Fruit fly (Drosophila melanogaster) S2 (cell line): Measurements from ENCODE around the gene Sarm.
A peak's percentile ranks its signal among the peaks of the same experiment; 100 is the strongest.

ENCODE experiments used
- CG8478 ChIP-seq: fragments of >200 bp; optimal IDR thresholded peaks from 2 replicates; lab custom pipeline; 2018
- CTCF ChIP-seq, 2 experiments: fragments of >200 bp; optimal IDR thresholded peaks; 2 replicates each; lab custom pipeline; 2018

Sarm gene

DNA sequence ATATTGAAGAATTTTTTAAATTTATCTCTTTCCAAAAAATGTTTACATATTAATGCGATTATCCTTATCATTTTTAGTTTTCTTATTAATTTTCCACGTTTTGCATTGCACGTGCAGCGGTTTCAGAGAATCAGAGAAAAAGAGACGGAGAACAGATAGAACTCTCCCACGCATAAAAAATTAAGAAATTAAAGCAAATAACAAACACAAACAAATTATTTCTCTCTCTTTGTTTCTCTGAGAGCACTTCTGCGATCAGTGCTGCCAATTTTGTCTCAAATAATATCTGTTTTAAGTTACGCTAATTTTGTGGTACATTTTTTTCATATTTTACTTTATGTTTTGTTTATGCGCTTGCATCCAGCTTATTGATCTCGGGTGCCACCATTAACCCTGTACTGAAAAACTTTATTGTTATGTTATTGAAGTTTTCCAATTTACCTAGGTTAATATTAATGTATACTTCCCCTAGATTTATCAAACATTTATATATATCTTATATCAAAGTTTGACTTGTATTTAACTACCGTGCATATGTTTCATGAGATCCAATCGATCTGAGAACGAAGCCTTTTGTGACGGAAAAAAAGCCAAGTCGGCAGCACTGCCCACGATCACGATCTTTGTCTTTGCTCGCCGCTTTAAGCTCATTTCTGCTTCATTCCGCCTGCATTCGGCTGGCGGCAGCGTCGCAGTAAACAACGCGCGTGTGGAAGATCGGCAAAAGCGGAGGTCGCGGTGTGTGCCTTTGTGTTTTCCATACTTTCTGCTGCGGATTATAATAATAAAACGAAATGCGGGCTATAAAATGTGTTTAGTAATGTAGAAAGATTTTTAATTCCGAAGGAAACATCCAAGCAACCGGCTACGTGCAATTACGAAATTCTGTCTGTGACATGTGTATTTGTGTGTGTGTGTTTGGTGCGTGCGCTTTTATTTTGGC, at the start of gene Sarm:
Sarm (plus strand) TSS at position 661 of the 943 bp plus-strand sequence.
- TF ChIP-seq CTCF (optimal IDR thresholded peaks at IDR 0.05; lab: Kevin White, UChicago) (no peak), CG8478 (lab: Kevin White, UChicago) (peak; percentile 4)

- TF ChIP-seq CG8478 (lab: Kevin White, UChicago) (no peak), CTCF (optimal IDR thresholded peaks at IDR 0.05; lab: Kevin White, UChicago) (no peak)
These were observed 45.0 kb upstream of the Sarm start for dm6 chr3L:8018665-8019070.

DNA sequence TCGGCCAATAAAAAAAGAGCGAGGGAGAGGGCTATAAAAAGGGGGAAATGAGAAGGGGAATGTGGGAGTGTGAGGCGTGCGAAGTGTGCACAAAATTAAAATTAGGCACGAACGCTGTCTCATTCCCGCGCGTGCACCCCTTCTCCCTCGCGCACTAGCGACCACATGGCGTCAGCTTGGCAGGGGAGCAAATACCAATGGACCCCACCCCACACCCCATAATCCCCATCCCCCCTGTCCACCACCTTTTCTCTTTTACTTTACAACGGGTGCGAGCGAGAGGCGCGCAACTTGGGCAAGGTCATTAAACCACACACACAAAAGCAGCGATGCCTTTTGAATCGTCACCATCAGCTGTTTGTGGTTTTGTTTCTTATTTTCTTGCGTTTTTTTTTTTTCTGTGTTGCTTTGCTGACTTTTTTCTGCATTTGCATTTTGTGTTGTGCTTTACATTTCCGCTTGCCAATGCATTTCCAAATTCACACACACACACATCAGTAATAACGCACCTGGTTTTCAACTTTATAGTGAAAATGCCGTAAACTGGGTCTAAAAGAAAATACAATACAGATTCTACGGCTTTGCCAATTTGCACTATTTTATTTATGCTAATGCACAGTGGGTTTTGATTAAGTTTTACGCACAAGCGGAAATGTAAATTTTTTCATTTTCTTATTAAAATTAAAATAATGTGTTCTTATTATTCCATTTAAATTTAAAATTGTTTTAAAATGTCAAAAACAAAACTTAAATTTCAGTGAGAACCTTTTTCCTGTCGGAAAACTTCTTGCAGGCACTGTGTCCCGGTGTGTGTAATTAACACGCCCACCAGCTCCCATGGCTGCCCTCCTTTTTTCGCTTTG, 39.2 kb upstream of the Sarm start:
- TF ChIP-seq CG8478 (lab: Kevin White, UChicago) (no peak), CTCF (optimal IDR thresholded peaks at IDR 0.05; lab: Kevin White, UChicago) (no peak)

dm6 chr3L:8027212-8027611, 36.5 kb upstream of the Sarm start:
- TF ChIP-seq CG8478 (lab: Kevin White, UChicago), result no peak
- TF ChIP-seq CTCF (optimal IDR thresholded peaks at IDR 0.05; lab: Kevin White, UChicago), result no peak

DNA sequence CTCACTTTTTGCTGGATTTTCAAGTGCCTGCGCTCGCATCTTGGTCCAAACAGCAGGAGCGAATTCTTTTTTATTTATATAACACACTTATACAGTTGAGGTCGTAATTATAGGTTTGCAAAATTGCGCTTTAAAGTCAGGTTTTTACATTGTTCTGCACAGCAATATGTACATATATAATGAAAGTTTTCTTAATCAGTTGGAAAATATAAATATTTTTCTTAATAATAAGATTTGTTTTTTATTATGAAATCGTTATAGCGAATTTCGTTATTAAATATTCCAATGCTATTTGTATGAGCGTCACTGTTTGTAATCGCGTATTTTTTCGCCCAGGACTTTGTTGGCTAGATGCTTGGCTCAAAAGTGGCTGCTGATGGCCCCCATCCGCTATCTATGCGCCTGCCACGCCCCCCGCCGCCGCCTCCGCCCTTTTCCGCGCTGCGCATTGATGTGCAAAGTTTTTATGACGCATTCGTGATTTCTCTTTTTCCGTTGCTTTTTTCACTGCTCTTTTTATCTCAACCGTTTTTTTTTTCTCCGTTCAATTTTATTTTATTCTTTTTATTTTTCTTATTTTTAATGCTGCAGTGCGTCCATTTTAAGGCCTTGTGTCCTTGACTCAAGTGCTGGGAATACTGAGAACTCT, 35.9 kb upstream of the Sarm start:
- no peak for TF ChIP-seq CG8478 (lab: Kevin White, UChicago)
- TF ChIP-seq CTCF (optimal IDR thresholded peaks at IDR 0.05; lab: Kevin White, UChicago), result no peak

- TF ChIP-seq CG8478 (lab: Kevin White, UChicago), result no peak
- TF ChIP-seq CTCF (optimal IDR thresholded peaks at IDR 0.05; lab: Kevin White, UChicago), result no peak
These were observed 35.0 kb upstream of the Sarm start for dm6 chr3L:8028493-8029193.

- TF ChIP-seq CTCF (optimal IDR thresholded peaks at IDR 0.05; lab: Kevin White, UChicago) (no peak), CG8478 (lab: Kevin White, UChicago) (no peak)
These were observed 34.4 kb upstream of the Sarm start for dm6 chr3L:8029194-8029747.

DNA sequence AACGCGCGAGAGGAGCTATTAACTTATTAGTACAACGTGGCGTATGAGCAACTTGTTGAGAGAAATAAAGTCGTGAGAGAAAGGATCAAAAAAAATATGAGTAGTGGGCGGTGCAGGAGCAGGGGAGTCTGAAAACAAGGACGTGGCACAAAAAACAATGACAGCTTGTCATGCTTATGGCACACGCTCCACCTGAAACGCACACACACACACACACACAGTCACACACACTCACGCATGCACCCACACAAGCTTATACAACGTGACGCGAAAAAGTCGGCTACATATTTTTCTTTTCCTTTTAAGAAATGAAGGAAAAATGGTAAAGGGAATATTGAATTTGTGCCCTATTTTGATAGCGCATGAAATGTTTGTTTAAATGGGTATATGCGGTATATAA, 32.2 kb upstream of the Sarm start:
- TF ChIP-seq CG8478 (lab: Kevin White, UChicago) (no peak), CTCF (optimal IDR thresholded peaks at IDR 0.05; lab: Kevin White, UChicago) (no peak)

dm6 chr3L:8033088-8033487, 30.6 kb upstream of the Sarm start:
- TF ChIP-seq CG8478 (lab: Kevin White, UChicago), result no peak
- TF ChIP-seq CTCF (optimal IDR thresholded peaks at IDR 0.05; lab: Kevin White, UChicago), result no peak

DNA sequence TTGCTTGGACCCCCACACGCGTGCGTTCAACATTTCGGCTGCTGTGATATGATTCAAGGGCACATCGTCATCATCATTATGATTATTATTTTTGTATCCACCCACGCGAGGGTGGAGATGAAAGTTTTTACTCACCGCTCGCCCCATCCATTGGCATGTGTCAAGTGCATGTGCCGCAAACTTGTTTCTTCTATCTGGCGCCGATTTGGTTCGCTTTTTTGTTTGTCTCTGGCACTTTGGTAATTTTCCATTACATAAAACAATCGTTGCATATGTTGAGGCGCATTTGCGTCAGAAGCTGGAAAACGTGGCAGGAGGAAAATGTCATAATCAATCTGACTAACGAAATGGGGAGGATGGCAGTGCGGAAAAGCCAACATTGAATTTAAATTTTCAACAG, 29.9 kb upstream of the Sarm start:
- no peak for TF ChIP-seq CG8478 (lab: Kevin White, UChicago)
- TF ChIP-seq CTCF (optimal IDR thresholded peaks at IDR 0.05; lab: Kevin White, UChicago), result no peak

DNA sequence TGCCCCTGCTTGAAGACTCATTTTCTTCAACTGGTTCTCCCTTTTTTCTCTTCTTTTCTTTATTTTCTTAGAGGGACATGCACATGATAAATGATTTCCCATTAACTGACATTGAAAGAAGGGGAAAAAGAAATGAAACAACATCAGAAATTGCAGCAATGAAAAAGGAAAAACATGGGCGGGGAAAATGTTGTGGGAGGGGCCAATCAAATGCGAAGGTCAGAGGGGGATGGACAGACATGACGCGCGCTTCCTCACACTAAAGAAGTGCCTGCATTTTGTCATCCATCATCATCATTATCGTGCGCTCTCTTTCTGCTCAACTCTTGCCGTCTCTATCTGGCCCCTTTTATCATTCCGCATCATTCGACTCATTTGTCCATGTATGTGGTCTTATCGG, 26.0 kb upstream of the Sarm start:
- TF ChIP-seq CG8478 (lab: Kevin White, UChicago) (no peak), CTCF (optimal IDR thresholded peaks at IDR 0.05; lab: Kevin White, UChicago) (no peak)

DNA sequence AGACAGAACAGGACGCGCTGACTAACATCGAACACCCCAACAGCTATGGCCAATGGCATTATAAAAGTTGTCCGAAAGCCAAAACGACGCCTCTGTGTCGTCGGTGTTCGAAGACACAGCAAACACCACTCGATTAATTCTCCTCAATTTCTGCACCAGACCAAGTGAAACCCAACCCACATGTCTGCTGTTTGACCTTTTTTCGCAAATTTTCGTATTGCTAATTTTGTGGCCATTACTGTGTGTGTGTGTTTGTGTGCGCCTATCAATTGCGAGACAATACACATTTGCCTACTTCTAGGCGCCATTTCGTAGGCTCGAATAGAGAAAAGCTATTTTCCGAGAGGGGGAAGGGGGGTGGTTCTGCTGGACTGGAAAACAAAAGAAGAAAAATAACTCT, 24.6 kb upstream of the Sarm start:
- no peak for TF ChIP-seq CTCF (optimal IDR thresholded peaks at IDR 0.05; lab: Kevin White, UChicago)
- no peak for TF ChIP-seq CG8478 (lab: Kevin White, UChicago)

DNA sequence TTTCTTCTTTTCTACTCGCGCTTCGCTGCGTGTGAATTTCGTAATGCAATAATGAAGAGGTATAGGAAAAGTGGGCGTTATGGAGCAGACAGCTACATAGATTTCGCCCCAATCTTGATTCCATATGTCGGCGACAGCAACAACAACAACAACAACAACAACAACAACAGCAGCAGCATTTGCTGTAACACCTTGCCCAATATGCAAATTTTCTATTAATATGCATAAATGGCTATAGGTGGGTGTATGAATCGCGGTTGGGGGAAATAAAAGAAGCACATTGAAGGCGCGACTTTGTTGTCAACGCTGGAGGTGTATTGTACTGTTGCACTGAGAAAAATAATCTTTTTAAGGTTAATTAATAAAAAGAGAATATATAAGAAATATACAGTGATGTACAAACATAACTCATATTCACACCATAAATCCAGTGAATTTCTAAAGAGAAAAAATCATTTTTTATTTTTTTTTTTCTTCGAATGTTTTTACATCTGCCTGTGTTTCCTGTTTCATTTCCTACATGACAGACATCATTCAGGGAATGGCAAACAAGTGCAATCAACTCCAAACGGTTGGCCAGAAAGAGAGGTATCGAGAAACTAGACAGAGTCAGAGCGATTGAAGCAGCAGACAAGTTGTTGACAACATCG, 22.1 kb upstream of the Sarm start:
- TF ChIP-seq CTCF (optimal IDR thresholded peaks at IDR 0.05; lab: Kevin White, UChicago) (no peak), CG8478 (lab: Kevin White, UChicago) (no peak)
